Fruit fly (Drosophila melanogaster) whole organism, larva: ENCODE results near the gene SkpE.

Source experiments
- noc ChIP-seq: fragments of 200-800 bp; sonication (Bioruptor generic); optimal IDR thresholded peaks from 3 replicates; lab custom pipeline; 2019; ENCODE audit warnings: missing biosample characterization, mild to moderate bottlenecking, missing genetic modification characterization, moderate library complexity

Gene SkpE

dm6 chrX:19784875-19785274 lies 39.0 kb downstream of the SkpE start:
- peak; percentile 40 for TF ChIP-seq noc

- no peak for TF ChIP-seq noc
These were observed 40.4 kb downstream of the SkpE start, which contains the start of gene zld for dm6 chrX:19783457-19783856. zld (minus strand) TSS chrX:19783548.

dm6 chrX:19782736-19783325 lies 41.0 kb downstream of the SkpE start:
- no peak for TF ChIP-seq noc

DNA sequence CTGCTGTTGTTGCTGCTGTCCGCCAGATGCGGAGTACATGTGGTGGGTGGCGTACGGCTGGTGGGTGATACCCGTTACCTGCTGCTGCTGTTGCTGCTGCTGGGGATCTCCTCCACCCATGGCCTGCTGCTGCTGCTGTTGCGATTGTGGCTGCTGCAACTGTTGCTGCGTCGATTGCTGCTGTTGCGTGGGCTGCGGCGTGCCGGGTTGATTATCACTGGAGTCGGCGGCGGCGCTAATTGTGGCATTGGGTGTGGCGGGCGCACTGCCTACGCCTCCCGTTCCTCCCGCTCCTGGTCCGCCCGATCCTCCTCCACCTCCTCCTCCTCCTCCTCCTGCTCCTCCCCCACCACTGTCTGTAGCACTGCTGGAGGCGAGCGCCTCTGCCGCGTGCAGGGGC lies 42.0 kb downstream of the SkpE start:
- TF ChIP-seq noc: no peak

dm6 chrX:19775055-19775645 lies 48.7 kb downstream of the SkpE start:
- no peak for TF ChIP-seq noc

DNA sequence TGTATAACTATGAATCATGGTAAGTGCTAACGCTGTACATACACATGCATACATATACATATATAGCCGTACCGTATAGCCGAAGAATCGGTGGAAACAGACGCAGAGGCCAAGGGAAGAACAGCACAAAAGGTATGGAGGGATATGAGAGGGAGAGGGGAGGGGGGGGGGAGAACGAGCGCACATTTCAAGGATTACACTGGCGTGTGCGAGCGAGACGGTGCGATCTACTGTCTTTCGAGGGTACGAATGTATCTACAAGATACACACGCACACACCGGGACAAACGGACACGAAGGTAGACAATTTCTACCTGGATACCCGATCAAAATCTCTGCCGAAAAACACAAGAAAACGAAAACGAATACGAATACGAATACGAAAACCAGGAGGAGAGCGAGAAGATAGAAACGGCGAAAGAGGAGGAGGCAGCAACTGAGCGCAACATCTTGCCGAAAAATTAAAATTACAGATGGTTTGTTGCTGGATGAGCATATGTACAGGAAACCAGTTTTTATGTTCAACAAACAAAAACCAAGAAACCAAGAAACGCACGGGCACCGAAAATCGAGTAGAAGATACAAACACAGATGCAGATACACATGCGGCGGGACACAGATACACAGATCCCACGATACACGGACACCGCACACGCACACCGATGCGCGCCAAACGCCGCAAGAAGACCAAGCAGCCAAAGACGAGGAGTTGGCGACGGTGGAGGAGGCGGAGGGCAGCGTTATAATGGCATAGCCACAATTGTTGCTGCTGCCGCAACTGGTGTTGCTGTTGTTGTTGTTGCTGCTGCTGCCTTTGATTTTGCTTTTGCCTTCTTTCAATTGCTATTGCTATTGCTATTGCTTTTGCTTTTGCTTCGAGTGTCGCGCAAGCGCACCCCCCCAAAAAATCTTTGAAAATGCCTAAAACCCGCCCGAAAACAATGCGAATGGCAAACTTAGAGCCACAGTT lies 49.9 kb downstream of the SkpE start:
- no peak for TF ChIP-seq noc
